Worm (Caenorhabditis elegans) whole organism, early embryonic: ENCODE measurements around the gene ZC132.9.

Source experiments
- aly-1 ChIP-seq: sonication (generic microtip); optimal IDR thresholded peaks from 2 replicates; lab custom pipeline; 2016; ENCODE audit warnings: missing genetic modification characterization, missing compliant biosample characterization
- ama-1 ChIP-seq: fragments of 150-350 bp; optimal IDR thresholded peaks from 2 replicates; lab custom pipeline; 2014
- ceh-13 ChIP-seq: fragments of 200-800 bp; sonication (Bioruptor generic); optimal IDR thresholded peaks from 2 replicates; lab custom pipeline; 2018; ENCODE audit warnings: mild to moderate bottlenecking, missing genetic modification characterization, missing compliant biosample characterization
- ceh-36 ChIP-seq: sonication (generic microtip); optimal IDR thresholded peaks from 2 replicates; lab custom pipeline; 2016; ENCODE audit warnings: missing genetic modification characterization, inconsistent platforms, missing compliant biosample characterization
- ets-7 ChIP-seq: sonication (generic microtip); optimal IDR thresholded peaks from 2 replicates; lab custom pipeline; 2016; ENCODE audit warnings: missing genotype, missing genetic modification characterization, missing compliant biosample characterization
- flt-1 ChIP-seq: fragments of 200-800 bp; sonication (Bioruptor generic); IDR thresholded peaks from 2 replicates; pipeline ENCODE4 v1.3.6; 2022; ENCODE audit warnings: missing genetic modification characterization, missing compliant biosample characterization
- hnd-1 ChIP-seq: sonication (generic microtip); optimal IDR thresholded peaks from 2 replicates; lab custom pipeline; 2016; ENCODE audit warnings: missing genetic modification characterization, missing compliant biosample characterization
- scrt-1 ChIP-seq: fragments of 200-800 bp; sonication (Bioruptor generic); IDR thresholded peaks from 2 replicates; pipeline ENCODE4 v1.3.6; 2022; ENCODE audit warnings: missing genetic modification characterization, missing compliant biosample characterization
- sea-1 ChIP-seq: fragments of 200-800 bp; sonication (Bioruptor generic); conservative IDR thresholded peaks from 2 replicates; pipeline ENCODE4 v1.3.6; 2022; ENCODE audit warnings: missing genetic modification characterization, missing compliant biosample characterization
- tbx-11 ChIP-seq: fragments of 200-800 bp; sonication (Bioruptor generic); IDR thresholded peaks from 2 replicates; pipeline ENCODE4 v1.3.6; 2022; ENCODE audit warnings: missing genetic modification characterization, missing compliant biosample characterization
- tra-4 ChIP-seq: sonication (generic microtip); optimal IDR thresholded peaks from 2 replicates; lab custom pipeline; 2017; ENCODE audit warnings: missing genetic modification characterization, missing compliant biosample characterization

ce11 chrV:4346799-4347198, 27.0 kb upstream of the ZC132.9 start, which contains the start of gene mcm-7:
- TF ChIP-seq tbx-11 (no peak), ceh-13 (no peak), ama-1 (lab: Kevin White, UChicago) (no peak), scrt-1 (GFP tag; lab: Robert Waterston, UW) (no peak), ceh-36 (tag; lab: Kevin White, UChicago) (no peak), sea-1 (GFP tag; lab: Robert Waterston, UW) (no peak), aly-1 (tag; lab: Kevin White, UChicago) (no peak), ets-7 (tag; lab: Kevin White, UChicago) (no peak), flt-1 (no peak), tra-4 (tag; lab: Kevin White, UChicago) (no peak), hnd-1 (tag; lab: Kevin White, UChicago) (no peak)
